Worm (Caenorhabditis elegans) whole organism, late embryonic: Measurements from ENCODE around the gene arrd-28.

Experiments used
- C08G9.2 ChIP-seq: sonication (generic microtip); optimal IDR thresholded peaks from 2 replicates; lab custom pipeline; 2016; ENCODE audit warnings: mild to moderate bottlenecking, missing genetic modification characterization, moderate library complexity, missing compliant biosample characterization
- C38D4.7 ChIP-seq: fragments of 200-800 bp; sonication (Bioruptor generic); optimal IDR thresholded peaks from 2 replicates; lab custom pipeline; 2018; ENCODE audit warnings: mild to moderate bottlenecking, missing genetic modification characterization, moderate library complexity, missing compliant biosample characterization
- F13H6.1 ChIP-seq: sonication (generic microtip); optimal IDR thresholded peaks from 2 replicates; lab custom pipeline; 2016; ENCODE audit warnings: missing genetic modification characterization, missing compliant biosample characterization
- ceh-14 ChIP-seq: sonication (generic microtip); optimal IDR thresholded peaks from 2 replicates; lab custom pipeline; 2016; ENCODE audit warnings: missing genotype, missing genetic modification characterization, missing compliant biosample characterization
- ceh-18 ChIP-seq: sonication (generic microtip); optimal IDR thresholded peaks from 2 replicates; lab custom pipeline; 2016; ENCODE audit warnings: missing genetic modification characterization, missing compliant biosample characterization
- ceh-19 ChIP-seq: fragments of 200-800 bp; sonication (Bioruptor generic); optimal IDR thresholded peaks from 2 replicates; lab custom pipeline; 2018; ENCODE audit warnings: mild to moderate bottlenecking, missing genetic modification characterization, missing compliant biosample characterization
- ceh-24 ChIP-seq: sonication (generic microtip); optimal IDR thresholded peaks from 2 replicates; lab custom pipeline; 2016; ENCODE audit warnings: mild to moderate bottlenecking, missing genetic modification characterization, missing compliant biosample characterization
- ceh-31 ChIP-seq: sonication (generic microtip); optimal IDR thresholded peaks from 2 replicates; lab custom pipeline; 2016; ENCODE audit warnings: missing genetic modification characterization, missing compliant biosample characterization
- ceh-45 ChIP-seq: fragments of 200-800 bp; sonication (Bioruptor generic); IDR thresholded peaks from 2 replicates; pipeline ENCODE4 v1.3.6; 2022; ENCODE audit warnings: missing genetic modification reagents, missing genetic modification characterization, missing compliant biosample characterization
- ceh-9 ChIP-seq: sonication (generic microtip); optimal IDR thresholded peaks from 2 replicates; lab custom pipeline; 2016; ENCODE audit warnings: mild to moderate bottlenecking, missing genetic modification characterization, inconsistent platforms, missing compliant biosample characterization
- che-1 ChIP-seq: sonication (generic microtip); optimal IDR thresholded peaks from 2 replicates; lab custom pipeline; 2016; ENCODE audit warnings: mild to moderate bottlenecking, missing genetic modification characterization, missing compliant biosample characterization
- dve-1 ChIP-seq: sonication (generic microtip); optimal IDR thresholded peaks from 2 replicates; lab custom pipeline; 2017; ENCODE audit warnings: antibody characterized with exemption, mild to moderate bottlenecking, missing genetic modification characterization, missing compliant biosample characterization
- elt-2 ChIP-seq: sonication (generic microtip); optimal IDR thresholded peaks from 2 replicates; lab custom pipeline; 2016; ENCODE audit warnings: missing genetic modification reagents, missing genetic modification characterization, missing compliant biosample characterization
- fkh-6 ChIP-seq: sonication (generic microtip); optimal IDR thresholded peaks from 2 replicates; lab custom pipeline; 2016; ENCODE audit warnings: missing genetic modification characterization, missing compliant biosample characterization
- gmeb-2 ChIP-seq: sonication (generic microtip); optimal IDR thresholded peaks from 2 replicates; lab custom pipeline; 2016; ENCODE audit warnings: missing genetic modification characterization, inconsistent platforms, missing compliant biosample characterization
- hlh-15 ChIP-seq: sonication (generic microtip); optimal IDR thresholded peaks from 2 replicates; lab custom pipeline; 2016; ENCODE audit warnings: missing genetic modification characterization, missing compliant biosample characterization
- hlh-30 ChIP-seq: sonication (generic microtip); optimal IDR thresholded peaks from 2 replicates; lab custom pipeline; 2017; ENCODE audit warnings: antibody characterized with exemption, missing genetic modification characterization, missing compliant biosample characterization; ENCODE audit not compliant: insufficient read depth
- hlh-8 ChIP-seq: sonication (generic microtip); optimal IDR thresholded peaks from 2 replicates; lab custom pipeline; 2016; ENCODE audit warnings: missing genotype, missing genetic modification characterization, missing compliant biosample characterization
- nfya-1 ChIP-seq: sonication (generic microtip); optimal IDR thresholded peaks from 2 replicates; lab custom pipeline; 2017; ENCODE audit warnings: missing genetic modification characterization, mild to moderate bottlenecking, missing compliant biosample characterization, antibody characterized with exemption, moderate library complexity
- pag-3 ChIP-seq: sonication (generic microtip); optimal IDR thresholded peaks from 2 replicates; lab custom pipeline; 2016; ENCODE audit warnings: missing compliant biosample characterization, missing genetic modification characterization, borderline replicate concordance
- pha-2 ChIP-seq: sonication (generic microtip); optimal IDR thresholded peaks from 2 replicates; lab custom pipeline; 2017; ENCODE audit warnings: mild to moderate bottlenecking, missing genetic modification characterization, missing compliant biosample characterization
- pqm-1 ChIP-seq: sonication (generic microtip); optimal IDR thresholded peaks from 2 replicates; lab custom pipeline; 2016; ENCODE audit warnings: missing genetic modification characterization, missing compliant biosample characterization
- pros-1 ChIP-seq: fragments of 150-350 bp; optimal IDR thresholded peaks from 2 replicates; lab custom pipeline; 2014; ENCODE audit warnings: missing biosample characterization, missing genetic modification reagents, missing genetic modification characterization
- ref-2 ChIP-seq: sonication (generic microtip); optimal IDR thresholded peaks from 2 replicates; lab custom pipeline; 2016; ENCODE audit warnings: missing genetic modification characterization, missing compliant biosample characterization
- rnt-1 ChIP-seq: sonication (generic microtip); optimal IDR thresholded peaks from 2 replicates; lab custom pipeline; 2016; ENCODE audit warnings: missing genetic modification characterization, missing compliant biosample characterization
- sdc-2 ChIP-seq: sonication (generic microtip); optimal IDR thresholded peaks from 2 replicates; lab custom pipeline; 2016; ENCODE audit warnings: missing genotype, missing genetic modification characterization, missing compliant biosample characterization
- sox-2 ChIP-seq: fragments of 200-800 bp; sonication (Bioruptor generic); IDR thresholded peaks from 2 replicates; pipeline ENCODE4 v1.3.6; 2022; ENCODE audit warnings: missing genetic modification reagents, missing genetic modification characterization, missing compliant biosample characterization
- tbx-2 ChIP-seq: sonication (generic microtip); optimal IDR thresholded peaks from 2 replicates; lab custom pipeline; 2016; ENCODE audit warnings: missing genetic modification characterization, missing compliant biosample characterization
- unc-3 ChIP-seq, 2 experiments: fragments of 200-800 bp in 1 of 2; sonication (Bioruptor generic) in 1 of 2; sonication (generic microtip) in 1 of 2; conservative IDR thresholded peaks in 1 of 2; optimal IDR thresholded peaks in 1 of 2; 2 replicates each; pipeline versions ENCODE4 v1.3.6 to Lab custom; 2016 to 2022; ENCODE audit warnings: missing compliant biosample characterization in 2 of 2, missing genetic modification characterization in 2 of 2, missing genetic modification reagents in 1 of 2
- unc-42 ChIP-seq: sonication (generic microtip); optimal IDR thresholded peaks from 2 replicates; lab custom pipeline; 2016; ENCODE audit warnings: missing genotype, missing genetic modification characterization, missing compliant biosample characterization
- ztf-16 ChIP-seq: sonication (generic microtip); optimal IDR thresholded peaks from 2 replicates; lab custom pipeline; 2017; ENCODE audit warnings: missing genetic modification characterization, missing compliant biosample characterization

Gene arrd-28

DNA sequence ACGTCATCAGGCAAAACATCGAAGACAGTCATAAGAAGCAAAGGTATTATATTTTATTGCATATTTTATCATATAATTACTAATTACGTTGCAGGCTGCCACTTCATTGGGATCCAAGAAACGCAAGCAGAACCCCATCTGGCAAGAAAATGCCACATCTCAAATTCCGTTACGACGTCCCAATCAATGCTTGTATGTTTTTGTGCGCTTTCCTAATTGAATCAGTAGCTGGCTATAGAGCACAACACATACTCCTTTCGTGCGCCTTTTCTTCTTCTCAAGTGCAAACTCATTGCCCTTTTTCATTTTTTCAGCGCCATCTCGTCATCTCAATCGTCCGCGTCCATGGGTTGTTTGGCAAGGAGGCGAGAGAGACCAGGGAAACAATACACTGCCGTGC, 32.9 kb upstream of the arrd-28 start:
- TF ChIP-seq unc-42 (tag; lab: Kevin White, UChicago): peak; percentile 85
- TF ChIP-seq C38D4.7 (GFP tag; lab: Kevin White, UChicago): no peak
- TF ChIP-seq, all 69 proteins: peak for 1

DNA sequence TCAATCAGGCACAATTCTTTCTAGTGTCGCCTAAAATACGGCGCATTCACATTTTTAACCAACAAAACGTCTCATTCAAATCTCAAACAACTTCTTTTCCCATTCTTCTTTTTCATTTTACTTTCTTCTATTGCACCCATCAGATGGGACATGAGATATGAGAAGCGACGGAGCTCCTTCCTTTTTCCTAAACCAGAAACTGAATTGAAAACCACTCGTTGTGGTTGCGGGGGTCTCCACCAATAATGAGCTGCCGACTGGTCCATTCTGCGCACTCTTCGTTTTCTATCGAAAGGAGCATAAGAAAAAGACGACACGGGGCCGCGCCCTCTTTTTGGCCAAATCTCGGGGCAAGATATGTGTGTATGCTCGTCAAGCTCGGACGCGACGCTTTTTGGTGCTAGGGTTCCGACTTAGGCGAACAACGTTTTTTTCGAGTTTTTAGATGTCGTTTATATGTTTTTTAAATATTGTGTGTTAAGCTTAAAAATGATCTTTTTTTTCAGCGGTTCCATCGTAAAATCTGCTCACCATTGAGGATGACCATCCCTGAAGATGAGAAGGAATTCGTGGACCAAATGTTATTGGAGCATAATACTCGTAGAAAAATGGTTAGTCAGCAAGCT, 29.4 kb upstream of the arrd-28 start, which contains the start of gene F09B9.5:
Gene F09B9.5 (plus strand): TSS at position 501 of the 626 bp plus-strand sequence.
- TF ChIP-seq ceh-19 (no peak), ceh-24 (tag; lab: Kevin White, UChicago) (no peak), ceh-14 (tag; lab: Kevin White, UChicago) (no peak), C08G9.2 (no peak), ceh-45 (no peak), nfya-1 (peak; percentile 27), gmeb-2 (tag; lab: Kevin White, UChicago) (no peak), ztf-16 (tag; lab: Kevin White, UChicago) (no peak), sox-2 (no peak), pha-2 (tag; lab: Kevin White, UChicago) (no peak), unc-42 (tag; lab: Kevin White, UChicago) (peak; percentile 27), pag-3 (tag; lab: Kevin White, UChicago) (no peak)

- TF ChIP-seq rnt-1 (tag; lab: Kevin White, UChicago) (no peak), unc-42 (tag; lab: Kevin White, UChicago) (peak; percentile 73)
Observed at ce11 chrX:10155127-10155526, 28.7 kb upstream of the arrd-28 start.

DNA sequence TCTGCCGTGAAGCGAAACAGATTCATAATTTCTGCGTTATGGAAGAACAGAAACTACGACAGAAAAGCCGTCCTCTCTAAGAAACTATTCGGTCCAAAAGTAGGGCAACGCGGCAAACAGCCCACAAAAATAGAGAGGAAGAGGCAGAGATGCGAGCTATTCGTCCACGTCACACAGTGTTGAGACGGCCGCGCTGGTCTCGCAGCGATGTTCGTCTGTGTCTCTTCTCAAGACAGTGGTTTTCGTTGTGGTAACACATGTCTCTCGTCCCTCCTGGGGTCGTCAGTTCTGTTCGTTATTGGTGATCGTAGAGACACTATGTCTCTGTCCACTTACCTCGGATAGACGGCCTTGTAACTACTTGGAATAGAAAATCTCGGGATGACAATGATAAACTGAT, 25.1 kb upstream of the arrd-28 start, which contains the start of gene erd-2.1:
Gene erd-2.1 (minus strand): TSS at position 114 of the 400 bp plus-strand sequence.
- TF ChIP-seq hlh-30 (tag; lab: Kevin White, UChicago): peak; percentile 47
- peak; percentile 22 for TF ChIP-seq unc-42 (tag; lab: Kevin White, UChicago)
- no peak for TF ChIP-seq dve-1 (tag; lab: Kevin White, UChicago)
- TF ChIP-seq rnt-1 (tag; lab: Kevin White, UChicago): peak; percentile 46
- TF ChIP-seq ref-2 (tag; lab: Kevin White, UChicago): peak; percentile 55
- TF ChIP-seq pqm-1 (tag; lab: Kevin White, UChicago): no peak
- peak; percentile 13 for TF ChIP-seq ceh-18 (tag; lab: Kevin White, UChicago)
- peak; percentile 35 for TF ChIP-seq sdc-2
- TF ChIP-seq ceh-31: peak; percentile 28
- TF ChIP-seq hlh-8 (tag; lab: Kevin White, UChicago): no peak
- TF ChIP-seq nfya-1: peak; percentile 50
- TF ChIP-seq hlh-15 (tag; lab: Kevin White, UChicago): no peak
- TF ChIP-seq tbx-2 (tag; lab: Kevin White, UChicago): peak; percentile 8
- TF ChIP-seq, all 69 proteins: peak for 9

DNA sequence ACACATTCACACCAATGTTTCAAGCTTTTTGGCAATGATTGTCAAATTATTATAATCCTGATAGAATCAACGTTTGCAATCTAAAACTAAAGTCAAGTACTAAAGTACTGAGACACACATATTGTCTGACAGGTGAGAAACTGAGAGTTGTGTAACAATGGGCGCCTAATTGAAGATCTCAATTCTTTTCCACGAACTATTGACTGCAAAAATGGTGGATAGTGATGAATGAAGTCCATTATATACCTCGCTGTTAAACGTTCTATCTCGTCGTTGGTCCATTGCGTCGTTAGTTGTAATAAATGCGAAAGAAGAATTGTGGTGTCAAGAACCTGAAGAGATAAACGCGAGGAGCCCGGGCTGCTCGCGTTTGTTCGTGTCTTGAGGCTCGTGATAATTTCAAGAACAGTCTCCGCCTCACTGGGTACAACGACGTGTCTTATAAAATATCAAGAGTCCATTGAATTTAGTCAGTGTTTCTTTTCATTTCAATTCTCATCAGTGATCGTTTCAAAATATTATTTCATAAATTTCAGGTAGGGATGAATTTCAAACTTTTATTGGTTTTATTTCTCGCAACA, 23.6 kb upstream of the arrd-28 start, which contains the start of gene F09B9.4:
Gene F09B9.4 (plus strand): TSS at position 531 of the 581 bp plus-strand sequence.
- no peak for TF ChIP-seq hlh-30 (tag; lab: Kevin White, UChicago)
- TF ChIP-seq fkh-6: no peak
- no peak for TF ChIP-seq che-1
- no peak for TF ChIP-seq ztf-16 (tag; lab: Kevin White, UChicago)
- no peak for TF ChIP-seq C08G9.2
- no peak for TF ChIP-seq ceh-9 (tag; lab: Kevin White, UChicago)
- TF ChIP-seq ceh-18 (tag; lab: Kevin White, UChicago): no peak
- no peak for TF ChIP-seq ref-2 (tag; lab: Kevin White, UChicago)
- no peak for TF ChIP-seq unc-3 (GFP tag; conservative IDR thresholded peaks at IDR 0.05; lab: Robert Waterston, UW)
- no peak for TF ChIP-seq unc-3 (tag; optimal IDR thresholded peaks at IDR 0.05; lab: Kevin White, UChicago)
- TF ChIP-seq pros-1 (tag; lab: Kevin White, UChicago): no peak
- TF ChIP-seq elt-2: no peak
- no peak for TF ChIP-seq F13H6.1 (tag; lab: Kevin White, UChicago)
